Worm (Caenorhabditis elegans): Measurements from ENCODE around the gene sel-15.

DNA sequence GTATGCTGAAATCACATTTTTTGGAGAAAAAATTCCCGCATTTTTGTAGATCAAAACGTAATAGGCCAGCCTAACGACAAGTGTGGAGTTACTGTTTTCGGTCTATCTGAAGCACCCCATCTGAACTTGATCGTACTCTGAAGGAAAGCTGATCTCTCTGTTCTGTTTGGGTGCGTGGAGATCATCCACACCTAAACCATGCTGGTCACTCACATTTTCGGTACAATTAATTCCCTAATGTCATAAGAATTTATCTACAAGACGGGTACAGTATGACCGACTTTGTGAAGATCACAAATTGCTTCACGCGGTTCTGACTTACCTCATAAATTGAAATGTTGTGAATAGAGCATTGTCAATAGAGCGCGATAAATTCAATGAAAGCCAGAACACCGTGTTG lies 46.3 kb downstream of the sel-15 start:
- no peak for TF ChIP-seq aly-2 (tag; optimal IDR thresholded peaks at IDR 0.05)
- no peak for TF ChIP-seq ztf-4 (tag; optimal IDR thresholded peaks at IDR 0.05)
- no peak for TF ChIP-seq fos-1 (tag; optimal IDR thresholded peaks at IDR 0.05)
- TF ChIP-seq elt-2 (tag; optimal IDR thresholded peaks at IDR 0.05) = no peak

All from whole organism, L1 larva.